Worm (Caenorhabditis elegans): Measurements from ENCODE around the gene noca-2.
A peak's percentile ranks its signal among the peaks of the same experiment; 100 is the strongest.

noca-2 gene

ce11 chrX:11645517-11645916 is 21.4 kb upstream of the noca-2 start (continued):
- TF ChIP-seq ceh-20 (GFP tag; IDR thresholded peaks at IDR 0.05) (peak; percentile 54; the same call in 1 of the 2 replicates), hmg-1.1 (GFP tag; IDR thresholded peaks at IDR 0.05) (peak; percentile 67), Y75B8A.6 (GFP tag; IDR thresholded peaks at IDR 0.05) (no peak), lim-7 (GFP tag; IDR thresholded peaks at IDR 0.05) (peak; percentile 87), ZK337.2 (GFP tag; IDR thresholded peaks at IDR 0.05) (0 out of 2 replicates have a peak, but pooled peaks have one; percentile 29), pha-4 (GFP tag; IDR thresholded peaks at IDR 0.05) (peak; percentile 77; the same call in 1 of the 2 replicates), pha-4 (tag; optimal IDR thresholded peaks at IDR 0.05) (no peak), nhr-25 (tag; optimal IDR thresholded peaks at IDR 0.05; ENCODE audit: borderline replicate concordance, insufficient read depth) (peak; percentile 26), nhr-28 (tag; optimal IDR thresholded peaks at IDR 0.05) (peak; percentile 44), F26F4.8 (GFP tag; conservative IDR thresholded peaks at IDR 0.05) (peak; percentile 61; the same call in 1 of the 2 replicates), nhr-48 (tag; optimal IDR thresholded peaks at IDR 0.05) (peak; percentile 35), cey-2 (tag; optimal IDR thresholded peaks at IDR 0.05; ENCODE audit: borderline replicate concordance, insufficient read depth) (no peak), ceh-28 (tag; optimal IDR thresholded peaks at IDR 0.05) (no peak), lin-15B (tag; optimal IDR thresholded peaks at IDR 0.05) (no peak), vab-7 (GFP tag; IDR thresholded peaks at IDR 0.05) (peak; percentile 72), nhr-10 (tag; optimal IDR thresholded peaks at IDR 0.05) (no peak), ceh-82 (tag; optimal IDR thresholded peaks at IDR 0.05) (no peak), madf-9 (GFP tag; conservative IDR thresholded peaks at IDR 0.05) (peak; percentile 62; the same call in 1 of the 2 replicates), rbr-2 (tag; optimal IDR thresholded peaks at IDR 0.05) (peak; percentile 33), Y48G9A.11 (GFP tag; IDR thresholded peaks at IDR 0.05) (peak; percentile 60; the same call in 1 of the 2 replicates), dpl-1 (GFP tag; optimal IDR thresholded peaks at IDR 0.05) (no peak), lir-3 (tag; optimal IDR thresholded peaks at IDR 0.05) (peak; percentile 56)

DNA sequence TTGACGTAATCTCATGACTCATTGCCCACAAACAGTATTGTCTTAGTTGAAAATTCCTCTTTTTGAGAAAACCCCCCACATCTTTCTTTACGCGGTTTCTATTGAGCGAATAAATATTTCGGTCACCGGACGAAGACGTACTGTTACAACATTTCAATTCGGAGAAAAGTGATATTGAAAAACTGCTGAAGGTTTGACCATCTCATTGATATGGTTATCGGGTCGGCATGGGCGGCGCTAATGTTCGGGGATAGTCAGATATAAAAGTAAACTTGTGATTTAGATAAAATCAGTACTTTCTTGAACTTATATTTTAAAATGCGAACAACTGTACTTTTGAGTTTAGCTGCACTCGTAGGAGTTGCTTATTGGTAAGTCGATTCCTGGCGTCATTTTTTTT is 19.8 kb upstream of the noca-2 start, which contains the start of gene T04F8.8:
T04F8.8 (plus strand) TSS at position 301 of the 400 bp plus-strand sequence.
- TF ChIP-seq aha-1 (tag) (peak; percentile 67), gei-8 (GFP tag; optimal IDR thresholded peaks at IDR 0.05) (no peak)

- TF ChIP-seq jun-1 (tag; optimal IDR thresholded peaks at IDR 0.05) (no peak), D1046.2 (GFP tag; IDR thresholded peaks at IDR 0.05) (no peak), hif-1 (tag; optimal IDR thresholded peaks at IDR 0.05) (no peak), T20F7.1 (GFP tag; optimal IDR thresholded peaks at IDR 0.05) (no peak), aly-2 (tag; optimal IDR thresholded peaks at IDR 0.05) (no peak), daf-12 (tag; optimal IDR thresholded peaks at IDR 0.05) (no peak), mep-1 (tag; optimal IDR thresholded peaks at IDR 0.05) (no peak), nhr-42 (GFP tag; IDR thresholded peaks at IDR 0.05) (no peak), madf-5 (GFP tag; IDR thresholded peaks at IDR 0.05) (no peak), ceh-20 (GFP tag; IDR thresholded peaks at IDR 0.05) (no peak), nhr-11 (tag; optimal IDR thresholded peaks at IDR 0.05) (no peak)
Observed at ce11 chrX:11650751-11651150, 16.2 kb upstream of the noca-2 start, which contains the start of gene cutl-11. cutl-11 (minus strand) TSS chrX:11650851.

DNA sequence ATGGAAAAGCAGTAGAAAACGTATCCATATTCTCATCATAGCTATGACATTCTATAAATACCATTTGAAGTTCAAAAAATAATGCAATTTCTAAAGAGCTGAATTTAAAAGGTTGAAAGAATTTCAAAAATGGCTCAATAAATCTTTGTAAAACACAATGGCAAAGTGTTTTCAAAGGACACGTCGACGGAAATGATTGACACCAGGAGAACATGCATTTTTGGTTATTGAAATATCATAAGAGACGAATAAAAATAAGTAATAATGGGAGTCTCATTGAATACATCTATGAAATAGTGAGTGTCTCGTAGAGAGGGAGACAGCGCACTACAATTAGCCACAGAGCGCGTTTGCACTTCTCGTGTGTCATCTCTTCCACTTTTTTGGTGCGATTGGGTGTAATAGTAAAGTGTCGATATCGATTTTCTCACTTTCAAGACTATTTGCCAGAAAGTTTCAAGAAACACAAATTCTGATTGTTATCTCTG is 10.4 kb upstream of the noca-2 start, which contains the start of gene T04F8.2:
T04F8.2 (minus strand) TSS at position 51 of the 488 bp plus-strand sequence.
- 0 out of 2 replicates have a peak, but pooled peaks have one; percentile 21 for TF ChIP-seq tra-1 (GFP tag; IDR thresholded peaks at IDR 0.05)
- no peak for TF ChIP-seq spr-3 (GFP tag; optimal IDR thresholded peaks at IDR 0.05)
- TF ChIP-seq dpl-1 (GFP tag; optimal IDR thresholded peaks at IDR 0.05) = peak; percentile 42
- TF ChIP-seq Y48G9A.11 (GFP tag; IDR thresholded peaks at IDR 0.05) = no peak
- TF ChIP-seq mdl-1 (tag; optimal IDR thresholded peaks at IDR 0.05) = peak; percentile 22 to 34
- TF ChIP-seq lin-29 (GFP tag; IDR thresholded peaks at IDR 0.05) = no peak
- peak; percentile 49; the same call in 1 of the 2 replicates for TF ChIP-seq ceh-20 (GFP tag; IDR thresholded peaks at IDR 0.05)
- peak; percentile 65 for TF ChIP-seq hlh-11 (tag; optimal IDR thresholded peaks at IDR 0.05)
- no peak for TF ChIP-seq unc-39 (tag; optimal IDR thresholded peaks at IDR 0.05)
- TF ChIP-seq nhr-111 (GFP tag; optimal IDR thresholded peaks at IDR 0.05) = no peak
- no peak for TF ChIP-seq ces-1 (GFP tag; optimal IDR thresholded peaks at IDR 0.05)
- TF ChIP-seq nhr-77 (tag; optimal IDR thresholded peaks at IDR 0.05) = peak; percentile 74
- TF ChIP-seq nhr-76 (tag; optimal IDR thresholded peaks at IDR 0.05) = no peak
- no peak for TF ChIP-seq F10B5.3 (tag; optimal IDR thresholded peaks at IDR 0.05)
- peak; percentile 82 for TF ChIP-seq mep-1 (tag; optimal IDR thresholded peaks at IDR 0.05)
- peak; percentile 25 for TF ChIP-seq lin-13 (GFP tag; optimal IDR thresholded peaks at IDR 0.05)
- peak; percentile 90 for TF ChIP-seq dve-1 (tag; optimal IDR thresholded peaks at IDR 0.05; ENCODE audit: insufficient read depth)

Measured in whole organism, L4 larva.